Worm (Caenorhabditis elegans) whole organism, late embryonic: Measurements from ENCODE around the gene far-8.

Experiments
- C08G9.2 ChIP-seq: sonication (generic microtip); optimal IDR thresholded peaks from 2 replicates; lab custom pipeline; 2016; ENCODE audit warnings: mild to moderate bottlenecking, missing genetic modification characterization, moderate library complexity, missing compliant biosample characterization
- F13H6.1 ChIP-seq: sonication (generic microtip); optimal IDR thresholded peaks from 2 replicates; lab custom pipeline; 2016; ENCODE audit warnings: missing genetic modification characterization, missing compliant biosample characterization
- K02D7.2 ChIP-seq: sonication (generic microtip); optimal IDR thresholded peaks from 2 replicates; lab custom pipeline; 2017; ENCODE audit warnings: mild to moderate bottlenecking, missing genetic modification characterization, missing compliant biosample characterization
- Y22D7AL.16 ChIP-seq: sonication (generic microtip); optimal IDR thresholded peaks from 2 replicates; lab custom pipeline; 2016; ENCODE audit warnings: missing genetic modification characterization, missing compliant biosample characterization
- ahr-1 ChIP-seq: sonication (generic microtip); optimal IDR thresholded peaks from 2 replicates; lab custom pipeline; 2016; ENCODE audit warnings: missing genetic modification characterization, missing compliant biosample characterization
- ceh-14 ChIP-seq: sonication (generic microtip); optimal IDR thresholded peaks from 2 replicates; lab custom pipeline; 2016; ENCODE audit warnings: missing genotype, missing genetic modification characterization, missing compliant biosample characterization
- ceh-19 ChIP-seq: fragments of 200-800 bp; sonication (Bioruptor generic); optimal IDR thresholded peaks from 2 replicates; lab custom pipeline; 2018; ENCODE audit warnings: mild to moderate bottlenecking, missing genetic modification characterization, missing compliant biosample characterization
- ceh-2 ChIP-seq: sonication (generic microtip); optimal IDR thresholded peaks from 2 replicates; lab custom pipeline; 2016; ENCODE audit warnings: missing genotype, missing genetic modification characterization, missing compliant biosample characterization
- ceh-30 ChIP-seq: fragments of 150-350 bp; optimal IDR thresholded peaks from 2 replicates; lab custom pipeline; 2014; ENCODE audit warnings: missing biosample characterization, missing genetic modification characterization
- ceh-31 ChIP-seq: sonication (generic microtip); optimal IDR thresholded peaks from 2 replicates; lab custom pipeline; 2016; ENCODE audit warnings: missing genetic modification characterization, missing compliant biosample characterization
- ceh-34 ChIP-seq: sonication (generic microtip); optimal IDR thresholded peaks from 2 replicates; lab custom pipeline; 2016; ENCODE audit warnings: mild to moderate bottlenecking, missing genetic modification characterization, missing compliant biosample characterization
- ceh-45 ChIP-seq: fragments of 200-800 bp; sonication (Bioruptor generic); IDR thresholded peaks from 2 replicates; pipeline ENCODE4 v1.3.6; 2022; ENCODE audit warnings: missing genetic modification reagents, missing genetic modification characterization, missing compliant biosample characterization
- ceh-48 ChIP-seq: sonication (generic microtip); optimal IDR thresholded peaks from 2 replicates; lab custom pipeline; 2016; ENCODE audit warnings: missing genetic modification characterization, inconsistent platforms, missing compliant biosample characterization
- ceh-9 ChIP-seq: sonication (generic microtip); optimal IDR thresholded peaks from 2 replicates; lab custom pipeline; 2016; ENCODE audit warnings: mild to moderate bottlenecking, missing genetic modification characterization, inconsistent platforms, missing compliant biosample characterization
- che-1 ChIP-seq: sonication (generic microtip); optimal IDR thresholded peaks from 2 replicates; lab custom pipeline; 2016; ENCODE audit warnings: mild to moderate bottlenecking, missing genetic modification characterization, missing compliant biosample characterization
- dmd-4 ChIP-seq: sonication (generic microtip); optimal IDR thresholded peaks from 2 replicates; lab custom pipeline; 2016; ENCODE audit warnings: borderline replicate concordance, missing genetic modification characterization, missing compliant biosample characterization
- eyg-1 ChIP-seq: sonication (generic microtip); optimal IDR thresholded peaks from 2 replicates; lab custom pipeline; 2016; ENCODE audit warnings: missing genotype, missing genetic modification characterization, missing compliant biosample characterization
- gmeb-2 ChIP-seq: sonication (generic microtip); optimal IDR thresholded peaks from 2 replicates; lab custom pipeline; 2016; ENCODE audit warnings: missing genetic modification characterization, inconsistent platforms, missing compliant biosample characterization
- hlh-15 ChIP-seq: sonication (generic microtip); optimal IDR thresholded peaks from 2 replicates; lab custom pipeline; 2016; ENCODE audit warnings: missing genetic modification characterization, missing compliant biosample characterization
- hlh-30 ChIP-seq: sonication (generic microtip); optimal IDR thresholded peaks from 2 replicates; lab custom pipeline; 2017; ENCODE audit warnings: antibody characterized with exemption, missing genetic modification characterization, missing compliant biosample characterization; ENCODE audit not compliant: insufficient read depth
- hlh-6 ChIP-seq: sonication (generic microtip); optimal IDR thresholded peaks from 2 replicates; lab custom pipeline; 2016; ENCODE audit warnings: missing genotype, missing genetic modification characterization, missing compliant biosample characterization
- hlh-8 ChIP-seq: sonication (generic microtip); optimal IDR thresholded peaks from 2 replicates; lab custom pipeline; 2016; ENCODE audit warnings: missing genotype, missing genetic modification characterization, missing compliant biosample characterization
- lim-6 ChIP-seq: sonication (generic microtip); optimal IDR thresholded peaks from 2 replicates; lab custom pipeline; 2016; ENCODE audit warnings: missing genetic modification characterization, missing compliant biosample characterization
- lin-11 ChIP-seq: fragments of 200-800 bp; sonication (Bioruptor generic); optimal IDR thresholded peaks from 2 replicates; lab custom pipeline; 2018; ENCODE audit warnings: mild to moderate bottlenecking, missing genetic modification characterization, missing compliant biosample characterization
- nfya-1 ChIP-seq: sonication (generic microtip); optimal IDR thresholded peaks from 2 replicates; lab custom pipeline; 2017; ENCODE audit warnings: missing genetic modification characterization, mild to moderate bottlenecking, missing compliant biosample characterization, antibody characterized with exemption, moderate library complexity
- nhr-11 ChIP-seq: fragments of 150-350 bp; optimal IDR thresholded peaks from 2 replicates; lab custom pipeline; 2014; ENCODE audit warnings: missing biosample characterization, missing genetic modification characterization
- pat-9 ChIP-seq: fragments of 200-800 bp; sonication (Bioruptor generic); optimal IDR thresholded peaks from 2 replicates; lab custom pipeline; 2018; ENCODE audit warnings: mild to moderate bottlenecking, missing genetic modification characterization, moderate library complexity, missing compliant biosample characterization
- pax-1 ChIP-seq: fragments of 150-350 bp; optimal IDR thresholded peaks from 2 replicates; lab custom pipeline; 2014; ENCODE audit warnings: missing biosample characterization, missing genetic modification characterization
- pqm-1 ChIP-seq: sonication (generic microtip); optimal IDR thresholded peaks from 2 replicates; lab custom pipeline; 2016; ENCODE audit warnings: missing genetic modification characterization, missing compliant biosample characterization
- pros-1 ChIP-seq: fragments of 150-350 bp; optimal IDR thresholded peaks from 2 replicates; lab custom pipeline; 2014; ENCODE audit warnings: missing biosample characterization, missing genetic modification reagents, missing genetic modification characterization
- ref-2 ChIP-seq: sonication (generic microtip); optimal IDR thresholded peaks from 2 replicates; lab custom pipeline; 2016; ENCODE audit warnings: missing genetic modification characterization, missing compliant biosample characterization
- rnt-1 ChIP-seq: sonication (generic microtip); optimal IDR thresholded peaks from 2 replicates; lab custom pipeline; 2016; ENCODE audit warnings: missing genetic modification characterization, missing compliant biosample characterization
- sox-2 ChIP-seq: fragments of 200-800 bp; sonication (Bioruptor generic); IDR thresholded peaks from 2 replicates; pipeline ENCODE4 v1.3.6; 2022; ENCODE audit warnings: missing genetic modification reagents, missing genetic modification characterization, missing compliant biosample characterization
- sox-4 ChIP-seq: sonication (generic microtip); optimal IDR thresholded peaks from 2 replicates; lab custom pipeline; 2017; ENCODE audit warnings: mild to moderate bottlenecking, missing genetic modification characterization, inconsistent platforms, missing compliant biosample characterization
- syd-9 ChIP-seq: sonication (generic microtip); optimal IDR thresholded peaks from 2 replicates; lab custom pipeline; 2016; ENCODE audit warnings: mild to moderate bottlenecking, missing genetic modification characterization, moderate library complexity, missing compliant biosample characterization
- tbx-2 ChIP-seq: sonication (generic microtip); optimal IDR thresholded peaks from 2 replicates; lab custom pipeline; 2016; ENCODE audit warnings: missing genetic modification characterization, missing compliant biosample characterization
- ttx-3 ChIP-seq: sonication (generic microtip); optimal IDR thresholded peaks from 2 replicates; lab custom pipeline; 2016; ENCODE audit warnings: missing genetic modification reagents, missing genetic modification characterization, missing compliant biosample characterization
- unc-42 ChIP-seq: sonication (generic microtip); optimal IDR thresholded peaks from 2 replicates; lab custom pipeline; 2016; ENCODE audit warnings: missing genotype, missing genetic modification characterization, missing compliant biosample characterization
- unc-55 ChIP-seq: sonication (generic microtip); optimal IDR thresholded peaks from 2 replicates; lab custom pipeline; 2017; ENCODE audit warnings: missing biosample characterization, missing genetic modification reagents, missing genetic modification characterization
- zip-5 ChIP-seq: sonication (generic microtip); optimal IDR thresholded peaks from 2 replicates; lab custom pipeline; 2016; ENCODE audit warnings: missing genetic modification characterization, missing compliant biosample characterization

The far-8 gene

DNA sequence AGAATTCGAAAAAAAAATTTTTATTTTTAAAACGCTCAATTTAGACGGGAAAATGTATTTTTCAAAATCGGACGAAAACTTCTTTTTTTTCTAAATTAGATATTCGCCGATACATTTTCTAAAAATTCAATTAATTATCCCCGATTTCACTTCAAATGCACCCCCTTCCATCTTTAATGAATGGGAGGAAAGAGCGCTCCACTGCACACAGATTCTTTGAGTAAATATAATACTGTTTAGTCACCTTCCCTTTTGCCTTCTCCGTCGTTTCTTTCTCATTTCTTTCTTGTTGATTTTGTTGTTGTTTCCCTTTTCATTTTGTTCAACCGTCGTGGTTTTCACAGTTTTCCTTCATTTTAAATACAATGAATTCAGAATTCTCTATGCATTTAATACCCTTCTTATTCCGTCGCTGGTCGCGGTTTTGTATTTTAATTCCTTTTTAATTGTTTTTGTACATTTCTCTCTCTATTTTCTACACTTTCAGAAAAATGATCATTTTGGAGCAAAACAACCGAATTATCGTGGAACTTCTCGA, 19.2 kb downstream of the far-8 start, which contains the start of gene arx-4:
Gene arx-4 (plus strand): TSS at position 488 of the 538 bp plus-strand sequence.
- TF ChIP-seq ceh-31 (tag; lab: Kevin White, UChicago) (peak; percentile 28), unc-42 (tag; lab: Kevin White, UChicago) (peak; percentile 95), rnt-1 (tag; lab: Kevin White, UChicago) (no peak)

ce11 chrIII:868866-869265, 26.1 kb downstream of the far-8 start:
- no peak for TF ChIP-seq zip-5
- TF ChIP-seq ref-2 (tag; lab: Kevin White, UChicago), result no peak
- TF ChIP-seq dmd-4, result no peak
- no peak for TF ChIP-seq unc-55 (GFP tag; lab: Kevin White, UChicago)
- no peak for TF ChIP-seq nfya-1 (tag; lab: Kevin White, UChicago)
- TF ChIP-seq sox-2 (GFP tag; lab: Robert Waterston, UW), result no peak
- no peak for TF ChIP-seq Y22D7AL.16 (tag; lab: Kevin White, UChicago)
- no peak for TF ChIP-seq ttx-3 (tag; lab: Kevin White, UChicago)
- TF ChIP-seq lin-11, result no peak
- TF ChIP-seq hlh-15 (tag; lab: Kevin White, UChicago), result no peak
- no peak for TF ChIP-seq ceh-45
- no peak for TF ChIP-seq eyg-1
- TF ChIP-seq lim-6 (tag; lab: Kevin White, UChicago), result no peak
- no peak for TF ChIP-seq pqm-1 (tag; lab: Kevin White, UChicago)
- TF ChIP-seq C08G9.2 (tag; lab: Kevin White, UChicago), result no peak
- TF ChIP-seq nhr-11, result no peak

DNA sequence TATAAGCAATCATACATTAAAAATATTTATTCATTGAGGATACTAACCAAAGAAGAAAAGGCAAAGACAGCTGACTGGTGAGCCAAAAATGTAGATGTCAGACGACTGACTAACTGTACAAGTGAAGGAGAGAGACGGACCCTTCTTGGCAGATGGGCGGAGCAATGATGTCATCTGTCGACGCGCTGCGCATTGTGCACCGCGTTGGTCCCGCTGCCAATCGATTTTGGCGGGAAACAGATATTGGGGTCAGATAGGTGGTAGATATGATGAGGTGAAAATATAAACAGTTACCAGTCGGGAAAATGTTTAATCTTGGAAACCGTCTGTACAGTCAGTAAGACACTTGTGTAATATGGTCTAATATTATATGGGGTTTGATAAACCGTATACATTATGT, 27.1 kb downstream of the far-8 start, which contains the start of gene T24C4.2:
Gene T24C4.2 (minus strand): TSS at position 101 of the 400 bp plus-strand sequence.
- no peak for TF ChIP-seq che-1 (tag; lab: Kevin White, UChicago)

- TF ChIP-seq hlh-30, result peak; percentile 60
- no peak for TF ChIP-seq che-1 (tag; lab: Kevin White, UChicago)
- TF ChIP-seq ceh-2 (tag; lab: Kevin White, UChicago), result no peak
- TF ChIP-seq sox-2 (GFP tag; lab: Robert Waterston, UW), result no peak
- no peak for TF ChIP-seq ceh-30 (tag; lab: Kevin White, UChicago)
- peak; percentile 9 for TF ChIP-seq tbx-2
- TF ChIP-seq pros-1 (tag; lab: Kevin White, UChicago), result no peak
Observed at ce11 chrIII:870555-870954, 27.8 kb downstream of the far-8 start.

DNA sequence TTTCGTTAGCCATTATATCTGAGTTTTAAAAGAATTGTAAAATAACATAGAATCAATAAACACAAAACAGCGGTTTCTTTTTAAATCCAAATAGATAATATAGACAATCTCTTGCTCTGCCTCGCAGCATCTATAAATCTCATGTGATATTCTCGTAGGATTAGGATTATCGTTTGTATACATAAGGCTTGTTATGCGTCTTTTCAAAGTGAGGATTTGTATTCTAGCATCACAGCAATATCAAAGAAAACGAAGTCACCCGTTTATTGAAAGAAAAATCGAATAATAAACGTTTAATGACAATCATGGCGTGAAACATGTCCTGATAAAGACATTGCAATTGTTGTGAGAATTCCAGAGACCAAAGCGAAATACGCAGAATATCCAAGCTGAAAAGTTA, 29.6 kb downstream of the far-8 start, which contains the start of the genes T24C4.3 and clc-20:
Gene T24C4.3 (minus strand): TSS at position 101 of the 400 bp plus-strand sequence.
Gene clc-20 (plus strand): TSS at position 211 of the 400 bp plus-strand sequence.
- no peak for TF ChIP-seq syd-9 (tag; lab: Kevin White, UChicago)
- no peak for TF ChIP-seq K02D7.2 (tag; lab: Kevin White, UChicago)
- TF ChIP-seq nhr-11, result no peak
- TF ChIP-seq F13H6.1 (tag; lab: Kevin White, UChicago), result no peak
- no peak for TF ChIP-seq hlh-8 (tag; lab: Kevin White, UChicago)
- TF ChIP-seq ahr-1 (tag; lab: Kevin White, UChicago), result no peak
- no peak for TF ChIP-seq gmeb-2 (tag; lab: Kevin White, UChicago)
- TF ChIP-seq ceh-48 (tag; lab: Kevin White, UChicago), result no peak
- TF ChIP-seq hlh-30, result no peak
- TF ChIP-seq pax-1 (tag; lab: Kevin White, UChicago), result no peak
- TF ChIP-seq ceh-9 (tag; lab: Kevin White, UChicago), result no peak
- TF ChIP-seq ceh-14 (tag; lab: Kevin White, UChicago), result no peak
- no peak for TF ChIP-seq pat-9 (tag; lab: Kevin White, UChicago)
- TF ChIP-seq ceh-19 (GFP tag; lab: Kevin White, UChicago), result no peak
- no peak for TF ChIP-seq rnt-1 (tag; lab: Kevin White, UChicago)
- no peak for TF ChIP-seq sox-4
- TF ChIP-seq ceh-34, result no peak
- TF ChIP-seq hlh-6 (tag; lab: Kevin White, UChicago), result no peak
